Fruit fly (Drosophila melanogaster): ENCODE results near the gene CG15021.

CG15021 gene

dm6 chr3L:4474946-4475470, 38.5 kb downstream of the CG15021 start (continued):
- TF ChIP-seq Rx (GFP tag; IDR thresholded peaks at IDR 0.05) (peak; percentile 38), CG10209 (GFP tag; optimal IDR thresholded peaks at IDR 0.05) (peak; percentile 77), ftz-f1 (GFP tag; optimal IDR thresholded peaks at IDR 0.05) (no peak), CG7786 (GFP tag; optimal IDR thresholded peaks at IDR 0.05) (no peak), dysf (GFP tag; IDR thresholded peaks at IDR 0.05) (peak; percentile 35; the same call in 1 of the 3 replicates), hbn (GFP tag; IDR thresholded peaks at IDR 0.05; ENCODE audit: partially characterized antibody) (no peak), CG12071 (GFP tag; optimal IDR thresholded peaks at IDR 0.05) (peak; percentile 97), Med (GFP tag) (peak; percentile 99), lilli (GFP tag; optimal IDR thresholded peaks at IDR 0.05) (peak; percentile 58), CG30403 (GFP tag; optimal IDR thresholded peaks at IDR 0.05) (peak; percentile 14), CG5180 (GFP tag; optimal IDR thresholded peaks at IDR 0.05) (peak; percentile 70), H15 (GFP tag; IDR thresholded peaks at IDR 0.05) (0 out of 3 replicates have a peak, but pooled peaks have one; percentile 42), CG7372 (GFP tag; IDR thresholded peaks at IDR 0.05) (no peak; the same call in 1 of the 2 replicates), CG4328 (GFP tag; optimal IDR thresholded peaks at IDR 0.05) (peak; percentile 84), fd96Cb (tag; optimal IDR thresholded peaks at IDR 0.05) (peak; percentile 14), vvl (GFP tag; IDR thresholded peaks at IDR 0.05) (peak; percentile 89), CG12942 (GFP tag; optimal IDR thresholded peaks at IDR 0.05) (peak; percentile 58), ac (GFP tag; optimal IDR thresholded peaks at IDR 0.05) (no peak), CG32767 (GFP tag; IDR thresholded peaks at IDR 0.05) (peak; percentile 35; the same call in 1 of the 2 replicates), CG4404 (GFP tag; IDR thresholded peaks at IDR 0.05) (no peak), CG7556 (GFP tag; optimal IDR thresholded peaks at IDR 0.05) (peak; percentile 59), sc (optimal IDR thresholded peaks at IDR 0.05) (no peak), sc (GFP tag; optimal IDR thresholded peaks at IDR 0.05) (peak; percentile 66), CG17186 (GFP tag; optimal IDR thresholded peaks at IDR 0.05) (peak; percentile 53), CG1792 (GFP tag; optimal IDR thresholded peaks at IDR 0.05) (no peak), CG14965 (GFP tag; optimal IDR thresholded peaks at IDR 0.05; ENCODE audit: borderline replicate concordance) (peak; percentile 30), CG17328 (GFP tag; IDR thresholded peaks at IDR 0.05) (peak; percentile 84), Nf-YA (GFP tag; IDR thresholded peaks at IDR 0.05) (peak; percentile 33; the same call in 1 of the 2 replicates), CG16863 (GFP tag; optimal IDR thresholded peaks at IDR 0.05) (peak; percentile 53), Bgb (GFP tag; IDR thresholded peaks at IDR 0.05; ENCODE audit: partially characterized antibody) (no peak), sens (GFP tag) (peak; percentile 96), jigr1 (GFP tag; IDR thresholded peaks at IDR 0.05) (no peak), CG31441 (GFP tag; IDR thresholded peaks at IDR 0.05) (peak; percentile 80), pita (GFP tag; optimal IDR thresholded peaks at IDR 0.05) (no peak), gcm (GFP tag; optimal IDR thresholded peaks at IDR 0.05) (no peak), abd-A (tag; optimal IDR thresholded peaks at IDR 0.05) (peak; percentile 84), TFAM (GFP tag; optimal IDR thresholded peaks at IDR 0.05) (peak; percentile 46), CG4820 (GFP tag; optimal IDR thresholded peaks at IDR 0.05) (peak; percentile 14), klu (GFP tag; IDR thresholded peaks at IDR 0.05) (no peak), odd (GFP tag; optimal IDR thresholded peaks at IDR 0.05) (peak; percentile 94), Mrtf (GFP tag; IDR thresholded peaks at IDR 0.05) (no peak), mirr (GFP tag; optimal IDR thresholded peaks at IDR 0.05) (peak; percentile 96), CG30431 (GFP tag; optimal IDR thresholded peaks at IDR 0.05) (peak; percentile 25), CG6272 (GFP tag; IDR thresholded peaks at IDR 0.05) (no peak), crp (GFP tag; optimal IDR thresholded peaks at IDR 0.05) (peak in 1 of 2 experiments; percentile 34), Dek (tag; optimal IDR thresholded peaks at IDR 0.05) (peak; percentile 44), CG8944 (GFP tag; optimal IDR thresholded peaks at IDR 0.05) (no peak), CG13296 (GFP tag; optimal IDR thresholded peaks at IDR 0.05) (peak; percentile 95), br (optimal IDR thresholded peaks at IDR 0.05) (no peak), Oaz (GFP tag; IDR thresholded peaks at IDR 0.05) (no peak), unpg (GFP tag; optimal IDR thresholded peaks at IDR 0.05) (peak; percentile 86)
